Fruit fly (Drosophila melanogaster): ENCODE data around the gene sstn.

sstn gene

dm6 chr3L:15107776-15108379 lies 13.4 kb upstream of the sstn start (continued):
- TF ChIP-seq sr (GFP tag; IDR thresholded peaks at IDR 0.05) (no peak), tna (GFP tag; IDR thresholded peaks at IDR 0.05; ENCODE audit: partially characterized antibody) (no peak), CG7357 (GFP tag; IDR thresholded peaks at IDR 0.05) (no peak; the same call in 2 of the 3 replicates), luna (GFP tag; optimal IDR thresholded peaks at IDR 0.05) (no peak), corto (GFP tag; optimal IDR thresholded peaks at IDR 0.05) (peak; percentile 94), Vsx1 (GFP tag; optimal IDR thresholded peaks at IDR 0.05) (no peak), H2.0 (GFP tag; IDR thresholded peaks at IDR 0.05) (no peak), CG15269 (tag; optimal IDR thresholded peaks at IDR 0.05) (no peak), bcd (GFP tag; optimal IDR thresholded peaks at IDR 0.05) (peak; percentile 57), Eip74EF (GFP tag; optimal IDR thresholded peaks at IDR 0.05) (no peak), Camta (GFP tag; optimal IDR thresholded peaks at IDR 0.05) (no peak), croc (GFP tag; conservative IDR thresholded peaks at IDR 0.05) (peak; percentile 30; the same call in 1 of the 3 replicates), sim (GFP tag; IDR thresholded peaks at IDR 0.05) (no peak), D19A (tag; optimal IDR thresholded peaks at IDR 0.05) (peak; percentile 62), cg (GFP tag; optimal IDR thresholded peaks at IDR 0.05) (peak; percentile 37), CG10979 (tag; optimal IDR thresholded peaks at IDR 0.05) (peak; percentile 80), zfh1 (GFP tag; IDR thresholded peaks at IDR 0.05) (no peak), MTF-1 (GFP tag; optimal IDR thresholded peaks at IDR 0.05; ENCODE audit: borderline replicate concordance) (no peak), ham (GFP tag; IDR thresholded peaks at IDR 0.05) (no peak), CG13894 (tag; optimal IDR thresholded peaks at IDR 0.05) (no peak), CG8089 (GFP tag; optimal IDR thresholded peaks at IDR 0.05) (no peak), h (optimal IDR thresholded peaks at IDR 0.05) (no peak), dati (GFP tag; IDR thresholded peaks at IDR 0.05) (no peak), CTCF (GFP tag; optimal IDR thresholded peaks at IDR 0.05) (peak; percentile 13), bab2 (GFP tag; optimal IDR thresholded peaks at IDR 0.05) (peak; percentile 37), CG7271 (tag; optimal IDR thresholded peaks at IDR 0.05) (no peak), sens-2 (GFP tag; IDR thresholded peaks at IDR 0.05) (no peak), NFAT (GFP tag; IDR thresholded peaks at IDR 0.05) (no peak), Med (GFP tag) (peak; percentile 15), CG1024 (GFP tag; IDR thresholded peaks at IDR 0.05) (no peak), CG18599 (GFP tag; optimal IDR thresholded peaks at IDR 0.05) (peak; percentile 56), hb (GFP tag; IDR thresholded peaks at IDR 0.05; ENCODE audit: partially characterized antibody) (no peak), CG17359 (tag; optimal IDR thresholded peaks at IDR 0.05) (peak; percentile 54), Ets97D (GFP tag; optimal IDR thresholded peaks at IDR 0.05) (no peak), sisA (GFP tag; IDR thresholded peaks at IDR 0.05) (peak; percentile 41; the same call in 1 of the 2 replicates), CG12391 (tag; optimal IDR thresholded peaks at IDR 0.05) (peak; percentile 65), Deaf1 (tag; optimal IDR thresholded peaks at IDR 0.05) (no peak), GATAe (GFP tag; conservative IDR thresholded peaks at IDR 0.05) (no peak), pita (GFP tag; optimal IDR thresholded peaks at IDR 0.05) (no peak), Sox100B (GFP tag; optimal IDR thresholded peaks at IDR 0.05) (peak; percentile 75), CG15514 (GFP tag; optimal IDR thresholded peaks at IDR 0.05) (no peak), CG4854 (GFP tag; optimal IDR thresholded peaks at IDR 0.05) (no peak), en (GFP tag; optimal IDR thresholded peaks at IDR 0.05) (no peak), repo (GFP tag; optimal IDR thresholded peaks at IDR 0.05) (no peak), chn (GFP tag; optimal IDR thresholded peaks at IDR 0.05) (no peak), TFAM (GFP tag; optimal IDR thresholded peaks at IDR 0.05) (no peak), CG7987 (GFP tag; optimal IDR thresholded peaks at IDR 0.05) (no peak), Chrac-16 (GFP tag; optimal IDR thresholded peaks at IDR 0.05) (peak; percentile 43), CG43689 (GFP tag; IDR thresholded peaks at IDR 0.05) (no peak), CkIIα-i1 (GFP tag; IDR thresholded peaks at IDR 0.05) (no peak), CG7372 (GFP tag; IDR thresholded peaks at IDR 0.05) (no peak)
